Fruit fly (Drosophila melanogaster): ENCODE data around the gene CG14551.

The CG14551 gene

dm6 chr3R:26021195-26021914 lies 41.5 kb downstream of the CG14551 start (continued):
- TF ChIP-seq CG17568 (GFP tag; optimal IDR thresholded peaks at IDR 0.05) (peak; percentile 81), CG31388 (GFP tag; optimal IDR thresholded peaks at IDR 0.05) (peak; percentile 90), repo (GFP tag; optimal IDR thresholded peaks at IDR 0.05) (peak; percentile 64), CG5245 (GFP tag; optimal IDR thresholded peaks at IDR 0.05) (peak; percentile 87), ems (GFP tag; optimal IDR thresholded peaks at IDR 0.05) (peak; percentile 39), D (optimal IDR thresholded peaks at IDR 0.05) (no peak), D (GFP tag; optimal IDR thresholded peaks at IDR 0.05) (peak; percentile 98), Oaz (GFP tag; IDR thresholded peaks at IDR 0.05) (peak; percentile 58; the same call in 1 of the 2 replicates), tio (GFP tag; optimal IDR thresholded peaks at IDR 0.05) (peak; percentile 98), Deaf1 (tag; optimal IDR thresholded peaks at IDR 0.05) (peak; percentile 98), exex (tag; optimal IDR thresholded peaks at IDR 0.05) (peak; percentile 66), Fer2 (tag; optimal IDR thresholded peaks at IDR 0.05) (peak; percentile 69), CG5953 (GFP tag; IDR thresholded peaks at IDR 0.05) (0 out of 2 replicates have a peak, but pooled peaks have one; percentile 46), twi (tag; optimal IDR thresholded peaks at IDR 0.05) (peak; percentile 91), B-H1 (GFP tag; IDR thresholded peaks at IDR 0.05) (peak; percentile 79), dysf (GFP tag; IDR thresholded peaks at IDR 0.05) (peak; percentile 91), otp (GFP tag; IDR thresholded peaks at IDR 0.05) (peak; percentile 10; the same call in 1 of the 3 replicates), bbx (GFP tag; IDR thresholded peaks at IDR 0.05; ENCODE audit: partially characterized antibody) (0 out of 2 replicates have a peak, but pooled peaks have one; percentile 35), Asciz (GFP tag; optimal IDR thresholded peaks at IDR 0.05) (peak; percentile 95), sd (tag; optimal IDR thresholded peaks at IDR 0.05) (peak; percentile 52), CG7963 (GFP tag; IDR thresholded peaks at IDR 0.05; ENCODE audit: partially characterized antibody) (no peak), CG10274 (GFP tag; optimal IDR thresholded peaks at IDR 0.05) (peak; percentile 86), Dp (GFP tag; optimal IDR thresholded peaks at IDR 0.05) (no peak), YL-1 (GFP tag; optimal IDR thresholded peaks at IDR 0.05) (peak; percentile 81), zfh1 (GFP tag; IDR thresholded peaks at IDR 0.05) (peak; percentile 78), Sry-β (GFP tag; optimal IDR thresholded peaks at IDR 0.05) (peak; percentile 58), bowl (GFP tag; IDR thresholded peaks at IDR 0.05) (no peak), CG17328 (GFP tag; IDR thresholded peaks at IDR 0.05) (peak; percentile 71; the same call in 1 of the 2 replicates), Fer3 (tag; optimal IDR thresholded peaks at IDR 0.05) (peak; percentile 84), NfI (GFP tag; optimal IDR thresholded peaks at IDR 0.05) (peak; percentile 91), jigr1 (GFP tag; IDR thresholded peaks at IDR 0.05) (peak; percentile 61; the same call in 2 of the 3 replicates), hbn (GFP tag; IDR thresholded peaks at IDR 0.05; ENCODE audit: partially characterized antibody) (no peak), Drgx (GFP tag; IDR thresholded peaks at IDR 0.05) (peak; percentile 53; the same call in 1 of the 2 replicates), CG12299 (tag; optimal IDR thresholded peaks at IDR 0.05) (peak; percentile 70), CG10209 (GFP tag; optimal IDR thresholded peaks at IDR 0.05) (peak; percentile 97), CG1529 (GFP tag; optimal IDR thresholded peaks at IDR 0.05) (peak; percentile 93), caup (GFP tag; optimal IDR thresholded peaks at IDR 0.05; ENCODE audit: severe bottlenecking) (peak; percentile 82), tin (GFP tag; optimal IDR thresholded peaks at IDR 0.05) (peak; percentile 94), mam (GFP tag; optimal IDR thresholded peaks at IDR 0.05) (peak; percentile 86), CG10462 (GFP tag; optimal IDR thresholded peaks at IDR 0.05) (peak; percentile 93), p53 (GFP tag; optimal IDR thresholded peaks at IDR 0.05) (peak; percentile 52), CG6654 (GFP tag; optimal IDR thresholded peaks at IDR 0.05) (peak; percentile 89), CG2202 (tag; optimal IDR thresholded peaks at IDR 0.05) (peak; percentile 86), cato (GFP tag; optimal IDR thresholded peaks at IDR 0.05; ENCODE audit: borderline replicate concordance) (peak; percentile 93), CG3407 (GFP tag; optimal IDR thresholded peaks at IDR 0.05) (peak; percentile 90), Hmx (GFP tag; optimal IDR thresholded peaks at IDR 0.05) (peak; percentile 87), Pdp1 (GFP tag; optimal IDR thresholded peaks at IDR 0.05) (peak; percentile 80 to 90), CG7271 (tag; optimal IDR thresholded peaks at IDR 0.05) (no peak), hth (optimal IDR thresholded peaks at IDR 0.05) (no peak)

Data from whole organism, embryonic.